Worm (Caenorhabditis elegans): ENCODE data around the gene C31C9.7.

C31C9.7 gene

DNA sequence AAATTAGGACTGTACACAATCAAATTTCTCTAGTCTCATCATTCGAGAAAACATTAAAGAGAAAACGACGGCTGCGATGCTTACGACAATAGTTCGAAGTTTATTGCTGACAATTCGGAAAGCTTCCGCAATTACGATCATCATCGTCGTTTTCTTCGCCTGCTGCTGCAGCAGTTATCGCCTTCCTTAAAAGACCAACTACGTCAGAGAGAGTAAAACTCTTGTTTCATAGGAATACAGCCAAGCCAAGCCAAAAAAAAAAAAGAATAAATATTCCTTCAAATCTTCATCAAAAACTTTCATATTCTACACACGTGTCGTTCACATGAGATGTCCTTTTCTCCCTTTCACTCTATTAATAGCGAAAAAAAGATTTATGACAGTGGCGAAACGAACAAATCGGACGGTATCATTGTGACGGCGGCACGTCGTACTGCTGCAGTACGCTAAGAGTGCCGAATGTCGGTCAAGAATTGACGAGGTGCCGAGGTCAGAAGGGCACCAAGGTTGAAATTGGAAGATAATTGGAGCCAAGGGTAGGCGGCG lies 10.9 kb downstream of the C31C9.7 start:
- no peak for TF ChIP-seq nhr-12 (tag; optimal IDR thresholded peaks at IDR 0.05)
- peak; percentile 84 for TF ChIP-seq nhr-43 (tag; optimal IDR thresholded peaks at IDR 0.05; ENCODE audit: poor library complexity, severe bottlenecking)
- peak; percentile 79 for TF ChIP-seq nhr-23 (tag; optimal IDR thresholded peaks at IDR 0.05)
- TF ChIP-seq pha-4 (tag; optimal IDR thresholded peaks at IDR 0.05) = no peak
- no peak for TF ChIP-seq lin-15B (tag; optimal IDR thresholded peaks at IDR 0.05)
- no peak for TF ChIP-seq nhr-77 (tag; optimal IDR thresholded peaks at IDR 0.05)
- no peak for TF ChIP-seq unc-39 (tag; optimal IDR thresholded peaks at IDR 0.05)
- no peak for TF ChIP-seq daf-12 (tag; optimal IDR thresholded peaks at IDR 0.05)
- peak; percentile 55 for TF ChIP-seq nhr-25 (tag; optimal IDR thresholded peaks at IDR 0.05)
- no peak for TF ChIP-seq ceh-28 (tag; optimal IDR thresholded peaks at IDR 0.05)
- no peak for TF ChIP-seq ceh-16 (tag; optimal IDR thresholded peaks at IDR 0.05)
- TF ChIP-seq lsy-12 (tag; optimal IDR thresholded peaks at IDR 0.05) = no peak
- TF ChIP-seq sea-2 (GFP tag; optimal IDR thresholded peaks at IDR 0.05) = no peak
- TF ChIP-seq tbx-2 (tag; optimal IDR thresholded peaks at IDR 0.05) = no peak
- TF ChIP-seq elt-1 (tag; optimal IDR thresholded peaks at IDR 0.05) = no peak
- TF ChIP-seq elt-3 (tag; optimal IDR thresholded peaks at IDR 0.05) = peak in 2 of 3 experiments; percentile 14 to 39
- no peak for TF ChIP-seq eor-1 (tag; optimal IDR thresholded peaks at IDR 0.05)
- TF ChIP-seq pqm-1 (tag; optimal IDR thresholded peaks at IDR 0.05) = no peak
- no peak for TF ChIP-seq lin-39 (tag; optimal IDR thresholded peaks at IDR 0.05)
- TF ChIP-seq jun-1 (tag; optimal IDR thresholded peaks at IDR 0.05) = no peak
- no peak for TF ChIP-seq R02D3.7 (tag; optimal IDR thresholded peaks at IDR 0.05)
- TF ChIP-seq ztf-4 (tag; optimal IDR thresholded peaks at IDR 0.05) = no peak

DNA sequence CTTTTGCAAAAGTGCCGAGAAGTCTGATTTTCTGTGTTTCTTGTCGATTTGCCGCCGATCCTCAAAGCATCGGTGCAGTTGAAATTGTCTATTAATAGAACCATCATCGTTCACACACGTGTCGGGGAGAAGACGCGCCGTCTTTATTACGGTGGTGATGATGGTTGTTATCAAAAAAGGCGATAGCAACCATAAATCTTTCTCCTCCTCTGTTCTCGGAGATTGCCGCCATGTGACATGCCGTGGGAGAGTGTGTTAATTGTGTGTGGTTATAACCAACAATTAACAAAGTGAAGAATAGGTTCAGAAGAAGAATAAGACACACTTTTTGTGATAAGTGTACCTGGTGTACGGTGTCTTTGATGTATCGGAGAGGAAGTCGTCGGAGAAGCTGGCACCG lies 12.2 kb downstream of the C31C9.7 start:
- peak; percentile 94 for TF ChIP-seq nhr-43 (tag; optimal IDR thresholded peaks at IDR 0.05; ENCODE audit: poor library complexity, severe bottlenecking)
- no peak for TF ChIP-seq lsy-12 (tag; optimal IDR thresholded peaks at IDR 0.05)
- TF ChIP-seq mdl-1 (tag; optimal IDR thresholded peaks at IDR 0.05) = peak; percentile 63
- no peak for TF ChIP-seq elt-3 (tag; optimal IDR thresholded peaks at IDR 0.05)
- peak; percentile 86 for TF ChIP-seq nhr-25 (tag; optimal IDR thresholded peaks at IDR 0.05)
- no peak for TF ChIP-seq unc-62 (GFP tag; optimal IDR thresholded peaks at IDR 0.05)
- TF ChIP-seq zag-1 (tag; optimal IDR thresholded peaks at IDR 0.05) = no peak
- peak; percentile 2 for TF ChIP-seq elt-2 (tag; optimal IDR thresholded peaks at IDR 0.05)
- no peak for TF ChIP-seq nfya-1 (tag; optimal IDR thresholded peaks at IDR 0.05; ENCODE audit: insufficient read depth)
- TF ChIP-seq nhr-23 (tag; optimal IDR thresholded peaks at IDR 0.05) = peak; percentile 80
- TF ChIP-seq lin-39 (tag; optimal IDR thresholded peaks at IDR 0.05) = no peak
- no peak for TF ChIP-seq ama-1 (optimal IDR thresholded peaks at IDR 0.05)
- no peak for TF ChIP-seq ceh-16 (tag; optimal IDR thresholded peaks at IDR 0.05)
- TF ChIP-seq jun-1 (tag; optimal IDR thresholded peaks at IDR 0.05) = peak; percentile 3

DNA sequence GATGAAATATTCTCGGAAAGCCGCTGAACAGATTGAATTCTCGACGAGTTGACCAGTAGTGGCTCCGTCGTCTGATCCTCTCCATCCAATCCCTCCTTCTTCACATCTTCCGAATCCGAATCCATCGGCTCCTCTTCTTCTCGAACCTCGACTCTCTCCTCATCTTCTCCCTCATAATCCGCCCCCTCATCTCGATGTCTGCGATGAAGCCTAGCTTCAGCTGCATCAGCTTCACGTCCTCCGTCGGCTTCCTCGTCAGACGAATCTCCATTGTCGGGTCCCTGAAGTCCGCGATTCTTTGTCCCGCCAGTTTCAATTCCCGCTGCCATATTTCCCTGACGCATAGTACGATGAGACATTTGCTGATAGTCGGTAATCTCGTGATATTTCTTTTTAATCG lies 16.7 kb downstream of the C31C9.7 start:
- no peak for TF ChIP-seq ztf-11 (tag; optimal IDR thresholded peaks at IDR 0.05)
- no peak for TF ChIP-seq nhr-67 (tag; optimal IDR thresholded peaks at IDR 0.05)
- TF ChIP-seq lin-15B (tag; optimal IDR thresholded peaks at IDR 0.05) = no peak
- TF ChIP-seq ztf-4 (tag; optimal IDR thresholded peaks at IDR 0.05) = no peak
- TF ChIP-seq zag-1 (tag; optimal IDR thresholded peaks at IDR 0.05) = no peak
- TF ChIP-seq nhr-77 (tag; optimal IDR thresholded peaks at IDR 0.05) = no peak
- TF ChIP-seq ceh-28 (tag; optimal IDR thresholded peaks at IDR 0.05) = no peak

DNA sequence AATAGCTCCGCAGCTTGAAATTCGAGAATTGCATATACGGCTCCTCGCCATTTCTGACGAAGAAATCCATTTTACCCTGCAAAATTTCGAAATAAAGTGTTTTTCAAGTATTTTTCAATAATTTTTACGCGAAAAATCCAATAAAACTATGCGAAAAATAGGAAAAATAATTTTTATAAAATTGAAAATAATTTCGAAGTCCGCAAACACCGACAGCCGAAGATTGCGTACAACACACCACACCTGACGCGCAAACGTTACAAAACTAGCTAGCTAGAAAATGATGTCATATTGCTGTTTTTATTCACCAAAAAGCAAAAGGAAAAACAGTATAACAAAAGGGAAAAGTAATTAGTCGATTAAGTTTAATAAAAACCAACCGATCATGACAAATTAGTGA lies 25.8 kb downstream of the C31C9.7 start, which contains the start of gene rpoa-1:
TSS of gene rpoa-1 (minus strand) at position 84 of the 400 bp plus-strand sequence.
- TF ChIP-seq aly-2 (tag; optimal IDR thresholded peaks at IDR 0.05) (no peak), unc-62 (GFP tag; optimal IDR thresholded peaks at IDR 0.05) (no peak), pha-4 (tag; optimal IDR thresholded peaks at IDR 0.05) (peak; percentile 28), lin-15B (tag; optimal IDR thresholded peaks at IDR 0.05) (peak; percentile 2), unc-39 (tag; optimal IDR thresholded peaks at IDR 0.05) (no peak), skn-1 (tag; optimal IDR thresholded peaks at IDR 0.05) (no peak), snpc-4 (tag; optimal IDR thresholded peaks at IDR 0.05) (no peak), nhr-12 (tag; optimal IDR thresholded peaks at IDR 0.05) (no peak), ceh-16 (tag; optimal IDR thresholded peaks at IDR 0.05) (no peak)
